Worm (Caenorhabditis elegans): ENCODE data around the gene W08E12.5.

Gene W08E12.5

ce11 chrIV:3289237-3289636 lies 11.4 kb upstream of the W08E12.5 start, which contains the start of gene gcy-23:
gcy-23 (minus strand) TSS chrIV:3289337.
- TF ChIP-seq blmp-1 (tag; optimal IDR thresholded peaks at IDR 0.05) (no peak), nhr-237 (tag; optimal IDR thresholded peaks at IDR 0.05) (no peak), snpc-4 (tag; optimal IDR thresholded peaks at IDR 0.05) (no peak), lin-32 (GFP tag; optimal IDR thresholded peaks at IDR 0.05) (no peak), M03D4.4 (tag; optimal IDR thresholded peaks at IDR 0.05) (no peak), ceh-43 (GFP tag; optimal IDR thresholded peaks at IDR 0.05) (no peak)

DNA sequence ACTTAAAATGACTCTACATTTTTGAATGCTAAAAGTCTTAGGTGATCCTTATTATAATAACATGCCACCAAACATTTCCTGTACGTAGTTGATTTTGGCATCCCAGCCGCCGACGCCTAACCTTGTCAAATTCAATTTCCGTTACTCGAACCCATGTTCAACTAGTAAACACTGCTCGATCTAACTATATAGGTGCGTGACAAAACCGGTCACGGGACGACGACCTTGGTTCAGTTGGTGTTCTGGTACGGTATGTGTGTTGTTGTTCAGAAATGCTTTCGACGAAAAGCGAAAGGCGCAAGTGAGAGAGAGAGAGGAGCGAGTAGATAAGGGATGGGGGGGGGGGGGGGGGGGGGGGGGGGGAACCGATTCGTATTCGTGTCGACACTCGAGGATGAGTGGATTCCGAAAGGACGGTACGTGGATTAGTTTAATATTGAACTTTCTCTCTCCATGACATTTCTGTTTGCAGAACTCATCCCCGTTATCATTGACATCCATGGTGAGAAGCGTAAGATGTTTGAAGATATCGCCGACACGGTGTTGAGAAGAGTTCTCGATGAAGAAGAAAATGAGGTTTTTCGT lies 8.5 kb upstream of the W08E12.5 start, which contains the start of gene W08E12.8:
Gene W08E12.8, plus strand, starts transcription at position 395 of the 585 bp plus-strand sequence.
- TF ChIP-seq ham-2 (GFP tag; optimal IDR thresholded peaks at IDR 0.05) (no peak), nhr-2 (tag; optimal IDR thresholded peaks at IDR 0.05) (no peak), cnd-1 (tag; optimal IDR thresholded peaks at IDR 0.05) (no peak), lin-32 (GFP tag; optimal IDR thresholded peaks at IDR 0.05) (no peak), nhr-76 (tag; optimal IDR thresholded peaks at IDR 0.05) (no peak), nhr-12 (tag; optimal IDR thresholded peaks at IDR 0.05) (no peak), lin-13 (tag; optimal IDR thresholded peaks at IDR 0.05) (no peak), snpc-4 (tag; optimal IDR thresholded peaks at IDR 0.05) (no peak), unc-62 (GFP tag; optimal IDR thresholded peaks at IDR 0.05) (no peak), elt-3 (tag; optimal IDR thresholded peaks at IDR 0.05) (no peak), flh-1 (GFP tag; optimal IDR thresholded peaks at IDR 0.05) (no peak), mep-1 (tag; optimal IDR thresholded peaks at IDR 0.05) (no peak), mab-5 (tag; optimal IDR thresholded peaks at IDR 0.05) (no peak), pha-4 (tag; optimal IDR thresholded peaks at IDR 0.05) (no peak), ceh-43 (GFP tag; optimal IDR thresholded peaks at IDR 0.05) (no peak), lsy-2 (tag; optimal IDR thresholded peaks at IDR 0.05) (no peak)

DNA sequence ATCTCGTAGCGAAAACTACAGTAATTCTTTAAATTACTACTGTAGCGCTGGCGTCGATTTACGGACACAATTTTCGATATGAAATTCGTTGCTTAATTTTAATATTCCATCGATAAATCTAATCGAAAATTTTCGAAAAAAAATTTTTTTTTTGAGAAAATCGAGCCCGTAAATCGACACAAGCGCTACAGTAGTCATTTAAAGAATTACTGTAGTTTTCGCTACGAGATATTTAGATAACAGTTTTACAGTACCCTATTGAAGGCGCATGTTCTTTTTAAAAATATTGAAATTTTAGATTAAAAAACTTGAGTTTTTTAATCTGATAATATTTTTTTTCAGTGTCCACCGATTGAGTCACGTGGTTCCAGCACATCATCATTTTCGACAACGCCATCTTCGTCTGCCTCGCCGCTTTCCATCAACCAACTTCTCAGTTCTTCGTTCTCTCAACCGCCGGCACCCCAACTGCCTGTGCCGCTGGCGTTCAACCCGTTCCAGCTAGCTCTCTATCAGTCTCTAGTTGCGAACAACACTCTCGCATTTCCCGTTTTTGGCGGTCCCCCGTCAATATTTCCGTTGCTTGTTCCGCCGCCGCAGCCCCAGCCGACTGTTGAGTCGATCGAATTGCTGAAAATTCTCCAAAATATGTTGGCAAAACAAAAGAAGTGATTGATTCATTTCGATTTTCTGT lies 6.6 kb upstream of the W08E12.5 start:
- TF ChIP-seq hlh-1 (tag; optimal IDR thresholded peaks at IDR 0.05) (no peak), ztf-11 (tag; optimal IDR thresholded peaks at IDR 0.05) (no peak), pha-4 (tag; optimal IDR thresholded peaks at IDR 0.05) (no peak), lin-13 (tag; optimal IDR thresholded peaks at IDR 0.05) (no peak), mep-1 (tag; optimal IDR thresholded peaks at IDR 0.05) (no peak), ceh-39 (tag; optimal IDR thresholded peaks at IDR 0.05) (no peak), M03D4.4 (tag; optimal IDR thresholded peaks at IDR 0.05) (no peak)

- TF ChIP-seq lsy-2 (tag; optimal IDR thresholded peaks at IDR 0.05), result peak; percentile 91
- TF ChIP-seq hlh-1 (tag; optimal IDR thresholded peaks at IDR 0.05), result peak; percentile 84
- TF ChIP-seq nhr-28 (tag; optimal IDR thresholded peaks at IDR 0.05), result peak; percentile 25
- peak; percentile 69 for TF ChIP-seq M03D4.4 (tag; optimal IDR thresholded peaks at IDR 0.05)
- TF ChIP-seq nhr-76 (tag; optimal IDR thresholded peaks at IDR 0.05), result no peak
- TF ChIP-seq sptf-1 (tag; optimal IDR thresholded peaks at IDR 0.05), result peak; percentile 82
- peak; percentile 95 for TF ChIP-seq lin-13 (tag; optimal IDR thresholded peaks at IDR 0.05)
- peak; percentile 25 for TF ChIP-seq ceh-83 (GFP tag; optimal IDR thresholded peaks at IDR 0.05)
- peak; percentile 25 for TF ChIP-seq tbx-8 (GFP tag; optimal IDR thresholded peaks at IDR 0.05)
- TF ChIP-seq cnd-1 (tag; optimal IDR thresholded peaks at IDR 0.05), result peak; percentile 77
- peak; percentile 51 for TF ChIP-seq unc-62 (GFP tag; optimal IDR thresholded peaks at IDR 0.05)
- TF ChIP-seq snpc-4 (tag; optimal IDR thresholded peaks at IDR 0.05), result no peak
- peak; percentile 40 for TF ChIP-seq ceh-43 (GFP tag; optimal IDR thresholded peaks at IDR 0.05)
- peak; percentile 53 for TF ChIP-seq mls-2 (tag; optimal IDR thresholded peaks at IDR 0.05)
- TF ChIP-seq nhr-237 (tag; optimal IDR thresholded peaks at IDR 0.05), result peak; percentile 96
- no peak for TF ChIP-seq sem-2 (GFP tag; optimal IDR thresholded peaks at IDR 0.05)
- no peak for TF ChIP-seq zip-8 (tag; optimal IDR thresholded peaks at IDR 0.05)
- peak; percentile 45 for TF ChIP-seq blmp-1 (tag; optimal IDR thresholded peaks at IDR 0.05)
- peak; percentile 99 for TF ChIP-seq mep-1 (tag; optimal IDR thresholded peaks at IDR 0.05)
- no peak for TF ChIP-seq nhr-2 (tag; optimal IDR thresholded peaks at IDR 0.05)
- peak; percentile 36 for TF ChIP-seq drap-1 (GFP tag; optimal IDR thresholded peaks at IDR 0.05)
- peak; percentile 77 for TF ChIP-seq ceh-39 (tag; optimal IDR thresholded peaks at IDR 0.05)
- no peak for TF ChIP-seq lin-32 (GFP tag; optimal IDR thresholded peaks at IDR 0.05)
- no peak for TF ChIP-seq ces-1 (GFP tag; optimal IDR thresholded peaks at IDR 0.05)
- peak; percentile 51 for TF ChIP-seq unc-120 (tag; optimal IDR thresholded peaks at IDR 0.05; ENCODE audit: poor library complexity, severe bottlenecking)
- TF ChIP-seq pha-4 (tag; optimal IDR thresholded peaks at IDR 0.05), result peak; percentile 89
- TF ChIP-seq elt-1 (tag; optimal IDR thresholded peaks at IDR 0.05; ENCODE audit: borderline replicate concordance, insufficient read depth), result no peak
- TF ChIP-seq mab-5 (tag; optimal IDR thresholded peaks at IDR 0.05), result peak; percentile 46
- TF ChIP-seq ham-2 (GFP tag; optimal IDR thresholded peaks at IDR 0.05), result no peak
- TF ChIP-seq bed-3 (GFP tag; optimal IDR thresholded peaks at IDR 0.05), result peak; percentile 28
Observed at ce11 chrIV:3294553-3295185, 5.9 kb upstream of the W08E12.5 start, which contains the start of gene W08E12.7. W08E12.7 (plus strand) TSS chrIV:3295135.
